Worm (Caenorhabditis elegans): ENCODE results near the gene Y51A2B.6.

Gene Y51A2B.6

DNA sequence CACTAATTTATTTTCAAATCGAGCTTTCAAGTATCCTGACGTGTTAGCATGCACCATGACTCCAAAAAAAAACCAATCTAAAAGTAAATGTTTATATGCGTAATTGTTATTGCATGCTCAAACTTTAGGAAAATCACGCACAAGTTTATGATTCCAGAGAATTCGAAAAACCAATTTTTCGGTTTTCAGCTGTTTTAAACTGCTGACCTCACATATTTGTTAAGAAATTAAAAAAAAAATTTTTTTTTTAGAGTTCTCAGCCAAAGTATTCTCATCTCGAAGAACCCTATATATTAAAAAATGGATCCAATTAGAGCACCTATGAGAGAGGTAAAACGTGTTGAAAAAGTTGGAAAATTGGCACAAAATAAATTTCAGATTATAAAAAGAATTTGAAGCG lies 19.9 kb downstream of the Y51A2B.6 start, which contains the start of gene Y51A2B.2:
Gene Y51A2B.2 (plus strand): TSS at position 301 of the 400 bp plus-strand sequence.
- TF ChIP-seq mls-2 (tag; optimal IDR thresholded peaks at IDR 0.05): no peak
- no peak for TF ChIP-seq blmp-1 (tag; optimal IDR thresholded peaks at IDR 0.05)
- TF ChIP-seq nhr-237 (tag; optimal IDR thresholded peaks at IDR 0.05): no peak
- TF ChIP-seq elt-3 (tag; optimal IDR thresholded peaks at IDR 0.05): no peak
- TF ChIP-seq ceh-43 (GFP tag; optimal IDR thresholded peaks at IDR 0.05): no peak
- TF ChIP-seq elt-1 (tag; optimal IDR thresholded peaks at IDR 0.05; ENCODE audit: borderline replicate concordance, insufficient read depth): no peak
- no peak for TF ChIP-seq mep-1 (tag; optimal IDR thresholded peaks at IDR 0.05)

DNA sequence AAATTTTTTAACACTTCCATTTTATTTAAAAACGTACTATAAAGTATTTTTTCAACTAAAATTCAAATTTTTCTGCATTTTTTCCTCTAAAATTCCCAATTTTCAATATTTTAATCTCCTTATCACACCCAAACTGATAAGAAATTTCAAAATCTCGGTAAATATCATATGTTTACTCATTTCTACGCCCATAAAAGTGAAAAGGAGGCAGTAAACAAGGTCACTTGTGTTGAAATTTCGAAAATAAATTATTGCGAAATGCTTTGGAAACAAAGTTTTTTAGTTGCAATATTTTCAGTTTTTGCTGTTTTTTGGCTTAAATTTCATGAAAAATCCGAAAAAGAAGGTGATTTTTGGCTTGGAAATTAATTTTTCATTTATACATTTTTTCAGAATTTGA lies 22.5 kb downstream of the Y51A2B.6 start, which contains the start of gene C08E8.4:
Gene C08E8.4 (plus strand): TSS at position 268 of the 400 bp plus-strand sequence.
- TF ChIP-seq pha-4 (tag; optimal IDR thresholded peaks at IDR 0.05) (no peak), mep-1 (tag; optimal IDR thresholded peaks at IDR 0.05) (no peak), ham-2 (GFP tag; optimal IDR thresholded peaks at IDR 0.05) (no peak), elt-3 (tag; optimal IDR thresholded peaks at IDR 0.05) (peak; percentile 16), drap-1 (GFP tag; optimal IDR thresholded peaks at IDR 0.05) (no peak)

DNA sequence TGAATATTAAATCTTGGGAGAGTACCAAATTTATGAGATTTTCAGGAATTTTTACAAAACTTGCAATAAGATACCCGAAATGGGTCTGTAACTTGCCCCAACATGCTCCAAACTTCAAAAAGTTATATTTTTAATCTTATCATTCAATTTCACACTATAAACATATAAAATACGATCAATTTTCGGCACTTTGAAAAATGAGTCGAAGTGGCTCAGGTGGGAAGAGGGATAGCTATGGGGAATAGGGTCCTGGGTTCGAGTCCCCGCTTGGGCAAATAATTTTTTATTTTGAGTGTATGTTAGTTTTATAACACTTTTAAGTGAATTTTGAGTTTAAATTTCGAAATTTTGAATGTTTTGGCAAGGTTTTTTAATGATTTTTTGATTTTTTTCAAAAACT lies 23.1 kb downstream of the Y51A2B.6 start:
- no peak for TF ChIP-seq lsy-2 (tag; optimal IDR thresholded peaks at IDR 0.05)
- no peak for TF ChIP-seq tbx-8 (GFP tag; optimal IDR thresholded peaks at IDR 0.05)
- TF ChIP-seq ceh-39 (tag; optimal IDR thresholded peaks at IDR 0.05): no peak

DNA sequence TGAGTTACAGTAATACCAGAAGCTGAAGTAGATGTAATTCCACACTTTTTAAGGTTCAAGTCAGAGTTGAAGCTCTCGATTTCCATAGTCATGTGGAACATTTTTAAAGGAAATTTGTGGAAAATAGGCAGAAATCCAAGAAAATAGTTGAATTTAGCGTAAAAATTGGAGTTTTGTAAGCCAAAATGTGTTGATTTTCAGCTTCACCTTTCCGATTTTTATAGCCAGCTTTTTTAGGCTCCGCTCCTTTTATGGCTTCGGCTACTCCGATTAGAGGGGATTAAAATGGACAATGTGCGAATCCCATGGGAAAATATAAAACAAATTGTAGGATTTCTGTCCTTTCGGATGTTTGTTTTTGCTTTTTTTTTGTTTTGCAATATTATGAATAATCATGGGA lies 25.8 kb downstream of the Y51A2B.6 start, which contains the start of gene C08E8.6:
Gene C08E8.6 (minus strand): TSS at position 101 of the 400 bp plus-strand sequence.
- TF ChIP-seq ham-2 (GFP tag; optimal IDR thresholded peaks at IDR 0.05) (no peak), cnd-1 (tag; optimal IDR thresholded peaks at IDR 0.05) (no peak), sem-2 (GFP tag; optimal IDR thresholded peaks at IDR 0.05) (no peak), mab-5 (tag; optimal IDR thresholded peaks at IDR 0.05) (no peak), pha-4 (tag; optimal IDR thresholded peaks at IDR 0.05) (no peak), unc-39 (tag; optimal IDR thresholded peaks at IDR 0.05) (no peak)

ce11 chrV:18364558-18364957 lies 29.5 kb downstream of the Y51A2B.6 start, which contains the start of gene C08E8.9:
Gene C08E8.9 (plus strand): TSS chrV:18364858.
- TF ChIP-seq ztf-11 (tag; optimal IDR thresholded peaks at IDR 0.05) (no peak), zip-8 (tag; optimal IDR thresholded peaks at IDR 0.05) (no peak), M03D4.4 (tag; optimal IDR thresholded peaks at IDR 0.05) (no peak), sptf-1 (tag; optimal IDR thresholded peaks at IDR 0.05) (no peak), tbx-8 (GFP tag; optimal IDR thresholded peaks at IDR 0.05) (no peak), lin-32 (GFP tag; optimal IDR thresholded peaks at IDR 0.05) (no peak), lin-13 (tag; optimal IDR thresholded peaks at IDR 0.05) (no peak), ceh-43 (GFP tag; optimal IDR thresholded peaks at IDR 0.05) (no peak), ham-2 (GFP tag; optimal IDR thresholded peaks at IDR 0.05) (no peak), lsy-2 (tag; optimal IDR thresholded peaks at IDR 0.05) (no peak), ces-1 (GFP tag; optimal IDR thresholded peaks at IDR 0.05) (no peak)

DNA sequence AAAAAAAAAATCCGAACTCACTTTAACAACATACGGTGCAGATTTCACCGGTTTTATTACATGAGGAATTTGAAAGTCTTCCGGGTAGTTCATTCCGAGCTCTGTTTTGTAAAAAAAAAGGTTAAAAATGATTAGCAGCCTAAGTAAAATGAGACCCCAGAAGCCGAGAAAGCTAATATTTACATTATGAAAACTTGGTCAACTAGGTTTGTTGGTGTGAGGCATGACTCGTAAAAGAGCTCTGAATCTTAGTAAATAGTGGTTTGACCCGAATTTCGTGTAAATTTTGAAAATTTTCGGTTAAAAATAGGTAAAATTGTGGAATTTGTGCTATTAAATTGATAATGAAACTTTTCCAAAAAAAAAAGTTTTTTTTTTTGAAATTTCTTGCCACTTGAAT lies 31.7 kb downstream of the Y51A2B.6 start, which contains the start of gene C08E8.1:
Gene C08E8.1 (minus strand): TSS at position 101 of the 400 bp plus-strand sequence.
- TF ChIP-seq unc-39 (tag; optimal IDR thresholded peaks at IDR 0.05) (no peak), ceh-39 (tag; optimal IDR thresholded peaks at IDR 0.05) (no peak), mls-2 (tag; optimal IDR thresholded peaks at IDR 0.05) (no peak), mab-5 (tag; optimal IDR thresholded peaks at IDR 0.05) (no peak), cnd-1 (tag; optimal IDR thresholded peaks at IDR 0.05) (no peak), ces-1 (GFP tag; optimal IDR thresholded peaks at IDR 0.05) (no peak), ceh-83 (GFP tag; optimal IDR thresholded peaks at IDR 0.05) (no peak), unc-62 (GFP tag; optimal IDR thresholded peaks at IDR 0.05) (no peak), unc-120 (tag; optimal IDR thresholded peaks at IDR 0.05; ENCODE audit: poor library complexity, severe bottlenecking) (no peak), nhr-28 (tag; optimal IDR thresholded peaks at IDR 0.05) (no peak), tbx-8 (GFP tag; optimal IDR thresholded peaks at IDR 0.05) (no peak), lin-32 (GFP tag; optimal IDR thresholded peaks at IDR 0.05) (no peak), blmp-1 (tag; optimal IDR thresholded peaks at IDR 0.05) (no peak), drap-1 (GFP tag; optimal IDR thresholded peaks at IDR 0.05) (no peak), nhr-12 (tag; optimal IDR thresholded peaks at IDR 0.05) (no peak)
